Worm (Caenorhabditis elegans) whole organism, mixed stage, embryonic: Measurements from ENCODE around the gene pcp-1.

ENCODE experiments used
- M03D4.4 ChIP-seq: sonication (generic microtip); optimal IDR thresholded peaks from 2 replicates; lab custom pipeline; 2017; ENCODE audit warnings: mild to moderate bottlenecking, missing genetic modification characterization, missing compliant biosample characterization
- bed-3 ChIP-seq: fragments of 200-800 bp; sonication (Bioruptor generic); optimal IDR thresholded peaks from 3 replicates; lab custom pipeline; 2018; ENCODE audit warnings: mild to moderate bottlenecking, missing genetic modification characterization, moderate library complexity, missing compliant biosample characterization
- blmp-1 ChIP-seq: fragments of 150-350 bp; optimal IDR thresholded peaks from 2 replicates; lab custom pipeline; 2014; ENCODE audit warnings: missing biosample characterization, missing genetic modification characterization
- ceh-39 ChIP-seq: fragments of 150-350 bp; optimal IDR thresholded peaks from 2 replicates; lab custom pipeline; 2014; ENCODE audit warnings: missing biosample characterization, missing genetic modification characterization
- ceh-43 ChIP-seq: fragments of 200-800 bp; sonication (Bioruptor generic); optimal IDR thresholded peaks from 2 replicates; lab custom pipeline; 2018; ENCODE audit warnings: mild to moderate bottlenecking, missing genetic modification characterization, moderate library complexity, missing compliant biosample characterization
- ceh-83 ChIP-seq: fragments of 200-800 bp; sonication (Bioruptor generic); optimal IDR thresholded peaks from 2 replicates; lab custom pipeline; 2018; ENCODE audit warnings: mild to moderate bottlenecking, missing genetic modification characterization, missing compliant biosample characterization
- ces-1 ChIP-seq: fragments of 150-350 bp; optimal IDR thresholded peaks from 2 replicates; lab custom pipeline; 2014; ENCODE audit warnings: missing biosample characterization, missing genetic modification reagents, missing genetic modification characterization
- cnd-1 ChIP-seq: fragments of 200-800 bp; sonication (Bioruptor generic); optimal IDR thresholded peaks from 2 replicates; lab custom pipeline; 2018; ENCODE audit warnings: mild to moderate bottlenecking, missing genetic modification characterization, missing compliant biosample characterization
- elt-1 ChIP-seq: sonication (generic microtip); optimal IDR thresholded peaks from 2 replicates; lab custom pipeline; 2017; ENCODE audit warnings: missing genetic modification characterization, mild to moderate bottlenecking, missing compliant biosample characterization, antibody characterized with exemption, moderate library complexity, borderline replicate concordance; ENCODE audit not compliant: insufficient read depth
- flh-1 ChIP-seq: fragments of 200-800 bp; sonication (Bioruptor generic); optimal IDR thresholded peaks from 2 replicates; lab custom pipeline; 2018; ENCODE audit warnings: mild to moderate bottlenecking, missing genetic modification characterization, moderate library complexity, missing compliant biosample characterization
- ham-2 ChIP-seq: fragments of 200-800 bp; sonication (Bioruptor generic); optimal IDR thresholded peaks from 2 replicates; lab custom pipeline; 2018; ENCODE audit warnings: mild to moderate bottlenecking, missing genetic modification characterization, missing compliant biosample characterization
- hlh-1 ChIP-seq: fragments of 150-350 bp; optimal IDR thresholded peaks from 2 replicates; lab custom pipeline; 2014; ENCODE audit warnings: missing biosample characterization, missing genetic modification reagents, missing genetic modification characterization
- lin-13 ChIP-seq: fragments of 150-350 bp; optimal IDR thresholded peaks from 2 replicates; lab custom pipeline; 2014; ENCODE audit warnings: missing biosample characterization, missing genetic modification characterization
- lin-32 ChIP-seq: fragments of 200-800 bp; sonication (Bioruptor generic); optimal IDR thresholded peaks from 2 replicates; lab custom pipeline; 2018; ENCODE audit warnings: mild to moderate bottlenecking, missing genetic modification characterization, missing compliant biosample characterization
- lsy-2 ChIP-seq: fragments of 150-350 bp; optimal IDR thresholded peaks from 2 replicates; lab custom pipeline; 2014; ENCODE audit warnings: missing biosample characterization, missing genetic modification characterization
- mab-5 ChIP-seq: fragments of 150-350 bp; optimal IDR thresholded peaks from 2 replicates; lab custom pipeline; 2014; ENCODE audit warnings: missing biosample characterization, missing genetic modification characterization
- mep-1 ChIP-seq: fragments of 150-350 bp; optimal IDR thresholded peaks from 2 replicates; lab custom pipeline; 2017; ENCODE audit warnings: missing biosample characterization, missing genetic modification reagents, missing genetic modification characterization, inconsistent platforms
- mls-2 ChIP-seq: sonication (generic microtip); optimal IDR thresholded peaks from 2 replicates; lab custom pipeline; 2016; ENCODE audit warnings: mild to moderate bottlenecking, missing genetic modification characterization, moderate library complexity, missing compliant biosample characterization
- nhr-12 ChIP-seq: fragments of 150-350 bp; optimal IDR thresholded peaks from 2 replicates; lab custom pipeline; 2014; ENCODE audit warnings: missing biosample characterization, missing genetic modification characterization
- nhr-2 ChIP-seq: fragments of 150-350 bp; optimal IDR thresholded peaks from 2 replicates; lab custom pipeline; 2014; ENCODE audit warnings: missing biosample characterization, missing genetic modification characterization
- nhr-237 ChIP-seq: fragments of 150-350 bp; optimal IDR thresholded peaks from 2 replicates; lab custom pipeline; 2014; ENCODE audit warnings: missing biosample characterization, missing genetic modification characterization
- nhr-76 ChIP-seq: sonication (generic microtip); optimal IDR thresholded peaks from 2 replicates; lab custom pipeline; 2017; ENCODE audit warnings: missing biosample characterization, missing genetic modification characterization
- pha-4 ChIP-seq: fragments of 150-350 bp; optimal IDR thresholded peaks from 2 replicates; lab custom pipeline; 2018; ENCODE audit warnings: missing biosample characterization, missing genetic modification reagents, missing genetic modification characterization
- sem-2 ChIP-seq: fragments of 200-800 bp; sonication (Bioruptor generic); optimal IDR thresholded peaks from 2 replicates; lab custom pipeline; 2018; ENCODE audit warnings: mild to moderate bottlenecking, missing genetic modification characterization, missing compliant biosample characterization
- sptf-1 ChIP-seq: sonication (generic microtip); optimal IDR thresholded peaks from 2 replicates; lab custom pipeline; 2017; ENCODE audit warnings: mild to moderate bottlenecking, missing genetic modification characterization, moderate library complexity, missing compliant biosample characterization
- tbx-8 ChIP-seq: fragments of 200-800 bp; sonication (Bioruptor generic); optimal IDR thresholded peaks from 2 replicates; lab custom pipeline; 2018; ENCODE audit warnings: mild to moderate bottlenecking, missing genetic modification characterization, moderate library complexity, missing compliant biosample characterization
- unc-120 ChIP-seq: sonication (generic microtip); optimal IDR thresholded peaks from 2 replicates; lab custom pipeline; 2017; ENCODE audit warnings: missing genetic modification characterization, missing compliant biosample characterization; ENCODE audit not compliant: poor library complexity, severe bottlenecking
- unc-39 ChIP-seq: fragments of 150-350 bp; optimal IDR thresholded peaks from 2 replicates; lab custom pipeline; 2014; ENCODE audit warnings: missing biosample characterization, missing genetic modification characterization
- unc-62 ChIP-seq: fragments of 150-350 bp; optimal IDR thresholded peaks from 2 replicates; lab custom pipeline; 2014; ENCODE audit warnings: missing biosample characterization, missing genetic modification reagents, missing genetic modification characterization
- zip-8 ChIP-seq: fragments of 150-350 bp; optimal IDR thresholded peaks from 2 replicates; lab custom pipeline; 2014; ENCODE audit warnings: missing biosample characterization, missing genetic modification characterization
- ztf-11 ChIP-seq: fragments of 150-350 bp; optimal IDR thresholded peaks from 2 replicates; lab custom pipeline; 2014; ENCODE audit warnings: missing biosample characterization, missing genetic modification characterization

Gene pcp-1

ce11 chrIII:7730331-7730730 lies 28.4 kb upstream of the pcp-1 start:
- TF ChIP-seq tbx-8 (GFP tag; lab: Kevin White, UChicago) (no peak), cnd-1 (tag; lab: Kevin White, UChicago) (peak; percentile 68)

- TF ChIP-seq nhr-237 (no peak), flh-1 (GFP tag; lab: Kevin White, UChicago) (no peak), ces-1 (GFP tag; lab: Kevin White, UChicago) (no peak), pha-4 (tag; lab: Kevin White, UChicago) (no peak), sem-2 (GFP tag; lab: Kevin White, UChicago) (no peak), mab-5 (tag; lab: Kevin White, UChicago) (no peak), unc-62 (GFP tag; lab: Kevin White, UChicago) (no peak), ceh-43 (GFP tag; lab: Kevin White, UChicago) (no peak), ceh-39 (tag; lab: Kevin White, UChicago) (no peak), lsy-2 (tag; lab: Kevin White, UChicago) (no peak), unc-39 (no peak), ceh-83 (GFP tag; lab: Kevin White, UChicago) (no peak), hlh-1 (no peak), blmp-1 (tag; lab: Kevin White, UChicago) (no peak), M03D4.4 (tag; lab: Kevin White, UChicago) (no peak), mep-1 (tag; lab: Kevin White, UChicago) (no peak), lin-13 (no peak), sptf-1 (tag; lab: Kevin White, UChicago) (no peak), ztf-11 (tag; lab: Kevin White, UChicago) (no peak)
Measured at ce11 chrIII:7731085-7731484, 27.6 kb upstream of the pcp-1 start.

DNA sequence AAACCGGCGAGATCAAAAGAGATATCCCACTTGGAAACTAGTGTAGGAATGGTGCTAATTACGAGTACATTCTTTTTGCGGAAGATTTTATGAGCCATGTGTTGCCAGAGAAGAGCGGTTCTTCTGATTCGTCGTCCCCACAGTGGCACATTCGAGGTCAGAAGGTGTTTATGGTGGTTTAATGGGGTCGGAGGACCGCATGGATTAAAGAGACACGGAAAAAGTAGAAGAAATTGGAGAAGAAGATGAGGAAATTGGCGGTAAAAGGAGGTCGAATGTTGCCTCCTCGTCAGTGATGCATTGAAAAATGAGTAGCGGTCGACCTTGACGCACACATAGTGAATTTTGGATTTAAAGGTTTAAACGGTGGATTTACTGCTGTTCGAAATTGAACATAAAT lies 25.1 kb upstream of the pcp-1 start:
- peak; percentile 45 for TF ChIP-seq ham-2 (GFP tag; lab: Kevin White, UChicago)
- no peak for TF ChIP-seq sem-2 (GFP tag; lab: Kevin White, UChicago)
- peak; percentile 27 for TF ChIP-seq nhr-2

- TF ChIP-seq zip-8 = peak; percentile 66
- TF ChIP-seq nhr-2 = peak; percentile 97
- peak; percentile 94 for TF ChIP-seq unc-62 (GFP tag; lab: Kevin White, UChicago)
- TF ChIP-seq mep-1 (tag; lab: Kevin White, UChicago) = no peak
- TF ChIP-seq elt-1 (tag; lab: Kevin White, UChicago) = peak; percentile 87
Measured at ce11 chrIII:7734105-7734504, 24.6 kb upstream of the pcp-1 start.

DNA sequence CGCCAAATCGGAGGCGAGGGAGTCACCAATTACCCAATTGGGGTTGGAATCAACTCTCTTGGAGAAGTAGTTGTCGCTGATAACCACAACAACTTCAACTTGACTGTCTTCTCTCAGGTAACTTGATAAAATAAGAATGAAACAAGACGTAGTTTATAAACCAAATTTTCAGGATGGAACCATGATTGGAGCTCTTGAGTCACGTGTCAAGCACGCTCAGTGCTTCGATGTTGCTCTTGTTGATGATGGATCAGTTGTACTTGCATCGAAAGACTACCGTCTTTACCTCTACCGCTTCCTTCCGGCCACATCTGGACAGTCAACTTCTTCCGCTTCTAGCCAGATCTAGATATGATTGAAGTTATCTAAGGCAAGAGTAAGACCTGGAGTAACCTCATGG lies 22.7 kb upstream of the pcp-1 start:
- TF ChIP-seq tbx-8 (GFP tag; lab: Kevin White, UChicago) (no peak), lsy-2 (tag; lab: Kevin White, UChicago) (no peak), ceh-39 (tag; lab: Kevin White, UChicago) (no peak), hlh-1 (no peak), blmp-1 (tag; lab: Kevin White, UChicago) (no peak), nhr-76 (no peak), unc-62 (GFP tag; lab: Kevin White, UChicago) (no peak), mls-2 (tag; lab: Kevin White, UChicago) (no peak), unc-120 (no peak), mab-5 (tag; lab: Kevin White, UChicago) (no peak), zip-8 (no peak), nhr-12 (tag; lab: Kevin White, UChicago) (no peak), bed-3 (no peak)
- TF ChIP-seq, all 35 proteins: peak for 0

ce11 chrIII:7736806-7737205 lies 21.9 kb upstream of the pcp-1 start:
- no peak for TF ChIP-seq ceh-43 (GFP tag; lab: Kevin White, UChicago)
- no peak for TF ChIP-seq lin-32 (GFP tag; lab: Kevin White, UChicago)
- TF ChIP-seq sptf-1 (tag; lab: Kevin White, UChicago) = no peak
- TF ChIP-seq nhr-76 = no peak
- no peak for TF ChIP-seq lsy-2 (tag; lab: Kevin White, UChicago)
- TF ChIP-seq unc-120 = no peak
- TF ChIP-seq ceh-83 (GFP tag; lab: Kevin White, UChicago) = no peak
- no peak for TF ChIP-seq nhr-237
- TF ChIP-seq, all 35 proteins: peak for 0
